Worm (Caenorhabditis elegans) whole organism, L2 larva: ENCODE data around the gene lido-9.

Experiments used
- Y55F3AM.14 ChIP-seq: fragments of 200-800 bp; sonication (Bioruptor generic); optimal IDR thresholded peaks from 2 replicates; lab custom pipeline; 2018; ENCODE audit warnings: mild to moderate bottlenecking, missing genetic modification characterization, missing compliant biosample characterization
- aly-2 ChIP-seq: fragments of 150-350 bp; optimal IDR thresholded peaks from 2 replicates; lab custom pipeline; 2014; ENCODE audit warnings: missing biosample characterization, missing genetic modification characterization
- mab-5 ChIP-seq: fragments of 150-350 bp; optimal IDR thresholded peaks from 2 replicates; lab custom pipeline; 2014; ENCODE audit warnings: missing biosample characterization, missing genetic modification characterization
- nhr-11 ChIP-seq: fragments of 150-350 bp; optimal IDR thresholded peaks from 2 replicates; lab custom pipeline; 2014; ENCODE audit warnings: missing biosample characterization, missing genetic modification characterization
- skn-1 ChIP-seq: sonication (generic microtip); optimal IDR thresholded peaks from 2 replicates; lab custom pipeline; 2017; ENCODE audit warnings: missing biosample characterization, missing genetic modification characterization

- TF ChIP-seq aly-2 (tag; lab: Kevin White, UChicago), result no peak
- no peak for TF ChIP-seq mab-5 (tag; lab: Kevin White, UChicago)
- no peak for TF ChIP-seq nhr-11
- TF ChIP-seq Y55F3AM.14 (GFP tag; lab: Kevin White, UChicago), result no peak
- TF ChIP-seq skn-1 (tag; lab: Kevin White, UChicago), result no peak
These were observed 2.6 kb upstream of the lido-9 start for ce11 chrII:2997828-2998441.
